Fruit fly (Drosophila melanogaster) whole organism, wandering third instar larva: Measurements from ENCODE around the gene Polr1E.
A peak's percentile ranks its signal among the peaks of the same experiment; 100 is the strongest.

Source experiments
- CG9705 ChIP-seq: fragments of 200-800 bp; sonication (Bioruptor generic); optimal IDR thresholded peaks from 2 replicates; lab custom pipeline; 2018; ENCODE audit warnings: missing biosample characterization, mild to moderate bottlenecking, missing genetic modification characterization
- Dfd ChIP-seq: fragments of >200 bp; optimal IDR thresholded peaks from 2 replicates; lab custom pipeline; 2017; ENCODE audit warnings: missing biosample characterization, missing genetic modification characterization
- Dif ChIP-seq: fragments of 200-275, 200-300 bp; sonication (Bioruptor generic); optimal IDR thresholded peaks from 2 replicates; lab custom pipeline; 2018; ENCODE audit warnings: missing biosample characterization, missing genetic modification characterization; ENCODE audit not compliant: partially characterized antibody
- GATAd ChIP-seq: sonication (Bioruptor generic); optimal IDR thresholded peaks from 2 replicates; lab custom pipeline; 2016; ENCODE audit warnings: missing biosample characterization, missing genetic modification characterization
- HLH106 ChIP-seq: fragments of 200-800 bp; optimal IDR thresholded peaks from 3 replicates; lab custom pipeline; 2019; ENCODE audit warnings: missing biosample characterization, mild to moderate bottlenecking, missing genetic modification characterization, moderate library complexity
- Hnf4 ChIP-seq: fragments of 200-800 bp; sonication (Bioruptor generic); optimal IDR thresholded peaks from 2 replicates; lab custom pipeline; 2016; ENCODE audit warnings: missing biosample characterization, mild to moderate bottlenecking, missing genetic modification characterization
- Hr78 ChIP-seq: fragments of >200 bp; optimal IDR thresholded peaks from 2 replicates; lab custom pipeline; 2017; ENCODE audit warnings: missing biosample characterization, missing genetic modification characterization
- Hr83 ChIP-seq: fragments of 200-300 bp; sonication (Bioruptor generic); optimal IDR thresholded peaks from 2 replicates; lab custom pipeline; 2016; ENCODE audit warnings: missing biosample characterization, mild to moderate bottlenecking, missing genetic modification characterization, moderate library complexity; ENCODE audit not compliant: poor library complexity, severe bottlenecking
- Jra ChIP-seq: sonication (Bioruptor generic); optimal IDR thresholded peaks from 2 replicates; lab custom pipeline; 2016; ENCODE audit warnings: missing biosample characterization, missing genetic modification characterization
- Mio ChIP-seq: sonication (Bioruptor generic); optimal IDR thresholded peaks from 2 replicates; lab custom pipeline; 2016; ENCODE audit warnings: missing biosample characterization, missing genetic modification characterization
- Myc ChIP-seq: fragments of >200 bp; optimal IDR thresholded peaks from 2 replicates; lab custom pipeline; 2017
- N ChIP-seq: fragments of >200 bp; optimal IDR thresholded peaks from 2 replicates; lab custom pipeline; 2018; ENCODE audit warnings: missing biosample characterization, missing external identifiers, missing genetic modification characterization
- OdsH ChIP-seq: fragments of 200-800 bp; sonication (Bioruptor generic); optimal IDR thresholded peaks from 2 replicates; lab custom pipeline; 2016; ENCODE audit warnings: missing biosample characterization, mild to moderate bottlenecking, missing genetic modification characterization
- Rel ChIP-seq, 2 experiments: fragments of 200-800 bp; sonication (Bioruptor generic) in 1 of 2; optimal IDR thresholded peaks; 2 replicates in 1 of 2; 3 replicates in 1 of 2; lab custom pipeline; 2016 to 2019; ENCODE audit warnings: mild to moderate bottlenecking in 2 of 2, missing biosample characterization in 2 of 2, missing genetic modification characterization in 2 of 2, moderate library complexity in 1 of 2
- Sp1 ChIP-seq: fragments of 200-800 bp; sonication (Bioruptor generic); optimal IDR thresholded peaks from 3 replicates; lab custom pipeline; 2019; ENCODE audit warnings: missing biosample characterization, mild to moderate bottlenecking, missing genetic modification characterization, moderate library complexity
- Vsx2 ChIP-seq: fragments of 200-300, 225-300 bp; sonication (Bioruptor generic); optimal IDR thresholded peaks from 2 replicates; lab custom pipeline; 2018; ENCODE audit warnings: missing biosample characterization, missing genetic modification characterization; ENCODE audit not compliant: partially characterized antibody
- dl ChIP-seq, 2 experiments: fragments of 175-275, 200-275 bp in 1 of 2; fragments of 200-275 bp in 1 of 2; sonication (Bioruptor generic); optimal IDR thresholded peaks; lab custom pipeline; 2018; ENCODE audit warnings: mild to moderate bottlenecking in 2 of 2, missing biosample characterization in 2 of 2, missing genetic modification characterization in 2 of 2, moderate library complexity in 2 of 2; ENCODE audit not compliant: partially characterized antibody in 2 of 2, insufficient read depth in 1 of 2
- dmrt93B ChIP-seq: fragments of 200-800 bp; sonication (Bioruptor generic); optimal IDR thresholded peaks from 2 replicates; lab custom pipeline; 2018; ENCODE audit warnings: missing biosample characterization, mild to moderate bottlenecking, missing genetic modification characterization
- dsf ChIP-seq: sonication (Bioruptor generic); optimal IDR thresholded peaks from 2 replicates; lab custom pipeline; 2016; ENCODE audit warnings: missing biosample characterization, missing genetic modification characterization, borderline replicate concordance
- ey ChIP-seq: fragments of 200-800 bp; sonication (Bioruptor generic); optimal IDR thresholded peaks from 2 replicates; lab custom pipeline; 2016; ENCODE audit warnings: missing biosample characterization, missing genetic modification characterization
- foxo ChIP-seq, 2 experiments: fragments of 200-800 bp; sonication (Bioruptor generic); optimal IDR thresholded peaks; 2 replicates in 1 of 2; 3 replicates in 1 of 2; lab custom pipeline; 2016 to 2017; ENCODE audit warnings: missing biosample characterization in 2 of 2, missing genetic modification characterization in 2 of 2
- fru ChIP-seq: fragments of 200-800 bp; sonication (Bioruptor generic); optimal IDR thresholded peaks from 3 replicates; lab custom pipeline; 2016; ENCODE audit warnings: missing biosample characterization, mild to moderate bottlenecking, missing genetic modification characterization
- h ChIP-seq: fragments of 200-800 bp; sonication (Bioruptor generic); optimal IDR thresholded peaks from 3 replicates; lab custom pipeline; 2016; ENCODE audit warnings: missing biosample characterization, mild to moderate bottlenecking, missing genetic modification characterization
- jim ChIP-seq: fragments of 175-275, 200-325 bp; sonication (Bioruptor generic); optimal IDR thresholded peaks from 2 replicates; lab custom pipeline; 2016; ENCODE audit warnings: missing biosample characterization, mild to moderate bottlenecking, missing genetic modification characterization
- lola ChIP-seq: fragments of >200 bp; optimal IDR thresholded peaks from 2 replicates; lab custom pipeline; 2017; ENCODE audit warnings: missing biosample characterization, missing genetic modification characterization
- psq ChIP-seq: fragments of 200-800 bp; sonication (Bioruptor generic); optimal IDR thresholded peaks from 3 replicates; lab custom pipeline; 2017; ENCODE audit warnings: missing biosample characterization, mild to moderate bottlenecking, missing genetic modification characterization, moderate library complexity
- sage ChIP-seq: fragments of 200-800 bp; sonication (Bioruptor generic); optimal IDR thresholded peaks from 2 replicates; lab custom pipeline; 2016; ENCODE audit warnings: missing biosample characterization, mild to moderate bottlenecking, missing genetic modification characterization
- sv ChIP-seq: fragments of 200-800 bp; sonication (Bioruptor generic); optimal IDR thresholded peaks from 3 replicates; lab custom pipeline; 2016; ENCODE audit warnings: missing biosample characterization, missing genetic modification characterization
- usp ChIP-seq: fragments of >200 bp; optimal IDR thresholded peaks from 2 replicates; lab custom pipeline; 2017; ENCODE audit warnings: missing biosample characterization, missing genetic modification characterization

Polr1E gene

dm6 chr3R:18301569-18301968, at the start of gene Polr1E:
Gene Polr1E (minus strand): TSS chr3R:18301728.
- TF ChIP-seq Myc (lab: Kevin White, UChicago) (peak; percentile 18), Vsx2 (GFP tag; lab: Kevin White, UChicago) (peak; percentile 33), dl (GFP tag; optimal IDR thresholded peaks at IDR 0.05; lab: Kevin White, UChicago; ENCODE audit: insufficient read depth in 1 of 2, partially characterized antibody in 2 of 2) (peak in 1 of 2 experiments; percentile 9), Dif (GFP tag; lab: Kevin White, UChicago) (peak; percentile 79), dsf (no peak), lola (GFP tag; lab: Kevin White, UChicago) (no peak)
- TF ChIP-seq, all 38 proteins: peak for 4

- TF ChIP-seq sv (no peak), Hr78 (GFP tag; lab: Kevin White, UChicago) (no peak), Myc (lab: Kevin White, UChicago) (no peak)
Observed at dm6 chr3R:18338493-18338892, 37.0 kb upstream of the Polr1E start.

- TF ChIP-seq usp (GFP tag; lab: Kevin White, UChicago): no peak
- TF ChIP-seq fru (GFP tag; lab: Kevin White, UChicago): no peak
Observed at dm6 chr3R:18328842-18329241, 27.3 kb upstream of the Polr1E start, which contains the start of gene naz. Gene naz (minus strand): TSS chr3R:18328942.

- no peak for TF ChIP-seq Sp1 (GFP tag; lab: Kevin White, UChicago)
- TF ChIP-seq Myc (lab: Kevin White, UChicago): no peak
- no peak for TF ChIP-seq N (GFP tag; lab: Kevin White, UChicago)
- TF ChIP-seq fru (GFP tag; lab: Kevin White, UChicago): no peak
- no peak for TF ChIP-seq Rel (GFP tag; optimal IDR thresholded peaks at IDR 0.05; lab: Kevin White, UChicago)
- TF ChIP-seq Rel (tag; optimal IDR thresholded peaks at IDR 0.05; lab: Kevin White, UChicago): no peak
- no peak for TF ChIP-seq foxo (GFP tag; optimal IDR thresholded peaks at IDR 0.05; lab: Kevin White, UChicago)
- no peak for TF ChIP-seq sv
- no peak for TF ChIP-seq jim (GFP tag; lab: Kevin White, UChicago)
Observed at dm6 chr3R:18314824-18315690, 13.5 kb upstream of the Polr1E start.

- TF ChIP-seq Dfd (GFP tag; lab: Kevin White, UChicago) (peak; percentile 58), Dif (GFP tag; lab: Kevin White, UChicago) (peak; percentile 2), Vsx2 (GFP tag; lab: Kevin White, UChicago) (no peak), jim (GFP tag; lab: Kevin White, UChicago) (no peak)
- TF ChIP-seq, all 38 proteins: peak for 2
Observed at dm6 chr3R:18314320-18314719, 12.8 kb upstream of the Polr1E start, which contains the start of gene PKD. Gene PKD (minus strand): TSS chr3R:18314407.

dm6 chr3R:18312761-18313160, 11.2 kb upstream of the Polr1E start:
- no peak for TF ChIP-seq Rel (GFP tag; optimal IDR thresholded peaks at IDR 0.05; lab: Kevin White, UChicago)
- peak; percentile 20 for TF ChIP-seq Rel (tag; optimal IDR thresholded peaks at IDR 0.05; lab: Kevin White, UChicago)
- TF ChIP-seq Vsx2 (GFP tag; lab: Kevin White, UChicago): no peak

- no peak for TF ChIP-seq Rel (GFP tag; optimal IDR thresholded peaks at IDR 0.05; lab: Kevin White, UChicago)
- no peak for TF ChIP-seq Rel (tag; optimal IDR thresholded peaks at IDR 0.05; lab: Kevin White, UChicago)
- no peak for TF ChIP-seq sv
- peak; percentile 80 for TF ChIP-seq Sp1 (GFP tag; lab: Kevin White, UChicago)
- TF ChIP-seq lola (GFP tag; lab: Kevin White, UChicago): no peak
- peak in 1 of 2 experiments; percentile 46 for TF ChIP-seq dl (GFP tag; optimal IDR thresholded peaks at IDR 0.05; lab: Kevin White, UChicago; ENCODE audit: insufficient read depth in 1 of 2, partially characterized antibody in 2 of 2)
- no peak for TF ChIP-seq GATAd (GFP tag; lab: Kevin White, UChicago)
- peak; percentile 23 for TF ChIP-seq fru (GFP tag; lab: Kevin White, UChicago)
- peak; percentile 67 for TF ChIP-seq psq (GFP tag; lab: Kevin White, UChicago)
- no peak for TF ChIP-seq Jra (GFP tag; lab: Kevin White, UChicago)
- TF ChIP-seq HLH106 (tag; lab: Kevin White, UChicago): peak; percentile 60
- TF ChIP-seq h (GFP tag; lab: Kevin White, UChicago): no peak
- no peak for TF ChIP-seq sage
- TF ChIP-seq Myc (lab: Kevin White, UChicago): no peak
- TF ChIP-seq foxo (GFP tag; optimal IDR thresholded peaks at IDR 0.05; lab: Kevin White, UChicago): peak in 1 of 2 experiments; percentile 52
- TF ChIP-seq Vsx2 (GFP tag; lab: Kevin White, UChicago): no peak
- no peak for TF ChIP-seq Mio (GFP tag; lab: Kevin White, UChicago)
- peak; percentile 25 for TF ChIP-seq OdsH (GFP tag; lab: Kevin White, UChicago)
- no peak for TF ChIP-seq Hnf4 (GFP tag; lab: Kevin White, UChicago)
- TF ChIP-seq Hr83: peak; percentile 73
- no peak for TF ChIP-seq ey (GFP tag; lab: Kevin White, UChicago)
- TF ChIP-seq jim (GFP tag; lab: Kevin White, UChicago): peak; percentile 92
- TF ChIP-seq N (GFP tag; lab: Kevin White, UChicago): no peak
- no peak for TF ChIP-seq dsf
- no peak for TF ChIP-seq Hr78 (GFP tag; lab: Kevin White, UChicago)
- TF ChIP-seq CG9705 (GFP tag; lab: Kevin White, UChicago): no peak
- TF ChIP-seq dmrt93B: no peak
Observed at dm6 chr3R:18311368-18311919, 9.9 kb upstream of the Polr1E start.
